Worm (Caenorhabditis elegans) whole organism, L4 larva: ENCODE data around the gene C04E12.4.
"Not testable (repeated sequence)": the region's sequence is repeated elsewhere in the genome, so short reads cannot be mapped to it uniquely, and the experiment has no call there.

Experiments
- F49E8.2 ChIP-seq: sonication (generic microtip); optimal IDR thresholded peaks from 2 replicates; lab custom pipeline; 2016; ENCODE audit warnings: missing compliant biosample characterization, mild to moderate bottlenecking, missing genetic modification characterization, borderline replicate concordance
- ctbp-1 ChIP-seq: fragments of 200-800 bp; sonication (Bioruptor generic); IDR thresholded peaks from 2 replicates; pipeline ENCODE4 v1.3.6; 2022; ENCODE audit warnings: missing genetic modification reagents, missing genetic modification characterization, missing compliant biosample characterization
- lin-15B ChIP-seq: fragments of 150-350 bp; sonication (generic microtip); optimal IDR thresholded peaks from 3 replicates; lab custom pipeline; 2014; ENCODE audit warnings: missing biosample characterization, missing genetic modification characterization
- mes-2 ChIP-seq: sonication (generic microtip); optimal IDR thresholded peaks from 2 replicates; lab custom pipeline; 2016; ENCODE audit warnings: missing genotype, mild to moderate bottlenecking, missing genetic modification characterization, missing compliant biosample characterization; ENCODE audit not compliant: poor library complexity, severe bottlenecking
- nhr-41 ChIP-seq: fragments of 200-800 bp; sonication (Bioruptor generic); IDR thresholded peaks from 2 replicates; pipeline ENCODE4 v1.3.6; 2022; ENCODE audit warnings: missing genetic modification reagents, missing genetic modification characterization, missing compliant biosample characterization
- skn-1 ChIP-seq: fragments of 150-350 bp; optimal IDR thresholded peaks from 2 replicates; lab custom pipeline; 2014; ENCODE audit warnings: missing biosample characterization, missing genetic modification characterization

DNA sequence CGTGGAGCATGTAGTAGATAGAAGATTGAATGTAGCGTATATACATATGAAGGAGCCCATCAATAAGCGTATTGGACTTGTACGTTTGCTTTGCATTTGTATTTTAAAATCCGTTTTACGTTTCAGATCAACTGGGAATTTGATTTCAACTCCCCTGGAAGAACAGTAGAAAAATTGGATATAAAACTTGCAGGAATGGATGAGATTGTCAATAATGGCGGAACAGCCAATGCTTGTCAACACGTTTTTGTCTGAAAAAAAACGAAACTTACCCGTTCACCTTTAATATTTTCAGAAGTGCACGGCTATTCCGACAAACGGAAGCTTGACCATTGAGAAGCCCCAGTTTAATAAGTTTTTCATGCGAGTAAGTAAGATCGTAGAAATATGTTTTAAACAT, 5.2 kb downstream of the C04E12.4 start, which contains the start of gene C04E12.2:
- not testable (repeated sequence) for TF ChIP-seq skn-1 (tag; lab: Kevin White, UChicago); nhr-41 (GFP tag; lab: Robert Waterston, UW); ctbp-1; mes-2 (tag; lab: Kevin White, UChicago); lin-15B (tag; lab: Kevin White, UChicago); F49E8.2 (tag; lab: Kevin White, UChicago)
